Fruit fly (Drosophila melanogaster): ENCODE measurements around the gene CG32473.

Gene CG32473

dm6 chr3R:13302348-13302747 is at the start of gene CG32473:
TSS of gene CG32473 (plus strand) at chr3R:13302648.
- TF ChIP-seq CG8478 (optimal IDR thresholded peaks at IDR 0.05) (no peak), CTCF (optimal IDR thresholded peaks at IDR 0.05) (no peak)

dm6 chr3R:13257110-13257509 is 45.3 kb upstream of the CG32473 start:
- TF ChIP-seq CTCF (optimal IDR thresholded peaks at IDR 0.05): no peak
- TF ChIP-seq CG8478 (optimal IDR thresholded peaks at IDR 0.05): no peak

dm6 chr3R:13258696-13259567 is 43.5 kb upstream of the CG32473 start, which contains the start of gene Ace:
TSS of gene Ace (minus strand) at chr3R:13259517.
- TF ChIP-seq CTCF (optimal IDR thresholded peaks at IDR 0.05) (no peak), CG8478 (optimal IDR thresholded peaks at IDR 0.05) (no peak)

- TF ChIP-seq CTCF (optimal IDR thresholded peaks at IDR 0.05) (no peak), CG8478 (optimal IDR thresholded peaks at IDR 0.05) (no peak)
Measured at dm6 chr3R:13260114-13260673, 42.3 kb upstream of the CG32473 start, which contains the start of gene CG11686. TSS of gene CG11686 (plus strand) at chr3R:13260356.

dm6 chr3R:13261706-13262105 is 40.7 kb upstream of the CG32473 start:
- TF ChIP-seq CTCF (optimal IDR thresholded peaks at IDR 0.05) (no peak), CG8478 (optimal IDR thresholded peaks at IDR 0.05) (no peak)

dm6 chr3R:13264061-13264661 is 38.3 kb upstream of the CG32473 start, which contains the start of gene Ravus:
TSS of gene Ravus (minus strand) at chr3R:13264061.
- no peak for TF ChIP-seq CG8478 (optimal IDR thresholded peaks at IDR 0.05)
- no peak for TF ChIP-seq CTCF (optimal IDR thresholded peaks at IDR 0.05)

- TF ChIP-seq CTCF (optimal IDR thresholded peaks at IDR 0.05): no peak
- TF ChIP-seq CG8478 (optimal IDR thresholded peaks at IDR 0.05): no peak
Measured at dm6 chr3R:13270648-13271047, 31.8 kb upstream of the CG32473 start.

dm6 chr3R:13271758-13272157 is 30.7 kb upstream of the CG32473 start, which contains the start of gene TBC1D5:
TSS of gene TBC1D5 (minus strand) at chr3R:13272011.
- TF ChIP-seq CG8478 (optimal IDR thresholded peaks at IDR 0.05) (no peak), CTCF (optimal IDR thresholded peaks at IDR 0.05) (no peak)

dm6 chr3R:13273462-13273861 is 29.0 kb upstream of the CG32473 start:
- TF ChIP-seq CTCF (optimal IDR thresholded peaks at IDR 0.05): no peak
- no peak for TF ChIP-seq CG8478 (optimal IDR thresholded peaks at IDR 0.05)

- TF ChIP-seq CG8478 (optimal IDR thresholded peaks at IDR 0.05) (no peak), CTCF (optimal IDR thresholded peaks at IDR 0.05) (no peak)
Measured at dm6 chr3R:13274257-13274796, 28.1 kb upstream of the CG32473 start.

- TF ChIP-seq CTCF (optimal IDR thresholded peaks at IDR 0.05): no peak
- no peak for TF ChIP-seq CG8478 (optimal IDR thresholded peaks at IDR 0.05)
Measured at dm6 chr3R:13275473-13275872, 27.0 kb upstream of the CG32473 start.

dm6 chr3R:13279419-13279818 is 23.0 kb upstream of the CG32473 start, which contains the start of gene CG8630:
TSS of gene CG8630 (plus strand) at chr3R:13279721.
- TF ChIP-seq CG8478 (optimal IDR thresholded peaks at IDR 0.05) (no peak), CTCF (optimal IDR thresholded peaks at IDR 0.05) (no peak)

- TF ChIP-seq CTCF (optimal IDR thresholded peaks at IDR 0.05) (no peak), CG8478 (optimal IDR thresholded peaks at IDR 0.05) (no peak)
Measured at dm6 chr3R:13285110-13285509, 17.3 kb upstream of the CG32473 start.

- TF ChIP-seq CTCF (optimal IDR thresholded peaks at IDR 0.05) (no peak), CG8478 (optimal IDR thresholded peaks at IDR 0.05) (no peak)
Measured at dm6 chr3R:13286118-13286579, 16.3 kb upstream of the CG32473 start, which contains the start of gene CG15888. TSS of gene CG15888 (minus strand) at chr3R:13286529.

dm6 chr3R:13288763-13289312 is 13.6 kb upstream of the CG32473 start, which contains the start of gene apn:
TSS of gene apn (minus strand) at chr3R:13288813.
- TF ChIP-seq CTCF (optimal IDR thresholded peaks at IDR 0.05) (no peak), CG8478 (optimal IDR thresholded peaks at IDR 0.05) (no peak)
